Fruit fly (Drosophila melanogaster): ENCODE data around the gene Pld3.

Pld3 gene

dm6 chr2L:21158554-21158953 lies at the start of gene Pld3, which contains the start of gene Coq3:
Pld3 (plus strand) TSS chr2L:21158847.
Coq3 (minus strand) TSS chr2L:21158611.
- no peak for TF ChIP-seq Hr96 (GFP tag; optimal IDR thresholded peaks at IDR 0.05)
- peak; percentile 91 for TF ChIP-seq CG1620 (GFP tag; optimal IDR thresholded peaks at IDR 0.05)
- no peak for TF ChIP-seq cnc (optimal IDR thresholded peaks at IDR 0.05)
- TF ChIP-seq CG11617 (GFP tag; optimal IDR thresholded peaks at IDR 0.05), result peak; percentile 96
- peak; percentile 83 for TF ChIP-seq Clk (GFP tag; optimal IDR thresholded peaks at IDR 0.05)
- peak; percentile 88 for TF ChIP-seq toe (GFP tag; optimal IDR thresholded peaks at IDR 0.05)
- peak; percentile 89 for TF ChIP-seq tj (GFP tag; optimal IDR thresholded peaks at IDR 0.05)
- TF ChIP-seq bab1 (GFP tag; optimal IDR thresholded peaks at IDR 0.05), result peak; percentile 95
- TF ChIP-seq CG12768 (GFP tag; optimal IDR thresholded peaks at IDR 0.05), result peak; percentile 94
- peak; percentile 94 for TF ChIP-seq CG33017 (tag; optimal IDR thresholded peaks at IDR 0.05)
- peak; percentile 73 for TF ChIP-seq cic (GFP tag; optimal IDR thresholded peaks at IDR 0.05)
- peak; percentile 77 for TF ChIP-seq ovo (GFP tag; optimal IDR thresholded peaks at IDR 0.05)
- TF ChIP-seq Crg-1 (GFP tag; optimal IDR thresholded peaks at IDR 0.05), result peak; percentile 87
- peak; percentile 90 for TF ChIP-seq CG7045 (GFP tag; optimal IDR thresholded peaks at IDR 0.05)
- TF ChIP-seq pad (GFP tag; optimal IDR thresholded peaks at IDR 0.05), result peak; percentile 85
- TF ChIP-seq CG5204 (GFP tag; optimal IDR thresholded peaks at IDR 0.05), result no peak
- peak; percentile 96 for TF ChIP-seq CG7101 (tag; optimal IDR thresholded peaks at IDR 0.05)
- TF ChIP-seq kay (GFP tag; ENCODE audit: borderline replicate concordance), result no peak
- peak; percentile 92 for TF ChIP-seq Mnt (GFP tag; optimal IDR thresholded peaks at IDR 0.05)
- peak; percentile 89 for TF ChIP-seq CG14711 (tag; optimal IDR thresholded peaks at IDR 0.05)

dm6 chr2L:21109680-21110079 lies 49.0 kb upstream of the Pld3 start:
- no peak for TF ChIP-seq tj (GFP tag; optimal IDR thresholded peaks at IDR 0.05)
- no peak for TF ChIP-seq Mnt (GFP tag; optimal IDR thresholded peaks at IDR 0.05)
- no peak for TF ChIP-seq Hr96 (GFP tag; optimal IDR thresholded peaks at IDR 0.05)
- TF ChIP-seq pad (GFP tag; optimal IDR thresholded peaks at IDR 0.05), result no peak
- no peak for TF ChIP-seq toe (GFP tag; optimal IDR thresholded peaks at IDR 0.05)
- no peak for TF ChIP-seq cic (GFP tag; optimal IDR thresholded peaks at IDR 0.05)
- TF ChIP-seq CG14711 (tag; optimal IDR thresholded peaks at IDR 0.05), result no peak

dm6 chr2L:21111849-21112248 lies 46.8 kb upstream of the Pld3 start:
- TF ChIP-seq CG33017 (tag; optimal IDR thresholded peaks at IDR 0.05) (no peak), CG7045 (GFP tag; optimal IDR thresholded peaks at IDR 0.05) (no peak), CG7101 (tag; optimal IDR thresholded peaks at IDR 0.05) (no peak), Hr96 (GFP tag; optimal IDR thresholded peaks at IDR 0.05) (no peak), ovo (GFP tag; optimal IDR thresholded peaks at IDR 0.05) (no peak), CG5204 (GFP tag; optimal IDR thresholded peaks at IDR 0.05) (no peak), CG11617 (GFP tag; optimal IDR thresholded peaks at IDR 0.05) (no peak), kay (GFP tag; ENCODE audit: borderline replicate concordance) (no peak), bab1 (GFP tag; optimal IDR thresholded peaks at IDR 0.05) (no peak), cnc (optimal IDR thresholded peaks at IDR 0.05) (no peak), Crg-1 (GFP tag; optimal IDR thresholded peaks at IDR 0.05) (no peak), Mnt (GFP tag; optimal IDR thresholded peaks at IDR 0.05) (no peak)

- TF ChIP-seq cnc (optimal IDR thresholded peaks at IDR 0.05), result no peak
- no peak for TF ChIP-seq bab1 (GFP tag; optimal IDR thresholded peaks at IDR 0.05)
- TF ChIP-seq kay (GFP tag; ENCODE audit: borderline replicate concordance), result no peak
- no peak for TF ChIP-seq ovo (GFP tag; optimal IDR thresholded peaks at IDR 0.05)
- no peak for TF ChIP-seq CG11617 (GFP tag; optimal IDR thresholded peaks at IDR 0.05)
- no peak for TF ChIP-seq CG33017 (tag; optimal IDR thresholded peaks at IDR 0.05)
- TF ChIP-seq Crg-1 (GFP tag; optimal IDR thresholded peaks at IDR 0.05), result no peak
- no peak for TF ChIP-seq CG7101 (tag; optimal IDR thresholded peaks at IDR 0.05)
- TF ChIP-seq CG14711 (tag; optimal IDR thresholded peaks at IDR 0.05), result no peak
- TF ChIP-seq CG1620 (GFP tag; optimal IDR thresholded peaks at IDR 0.05), result no peak
- TF ChIP-seq pad (GFP tag; optimal IDR thresholded peaks at IDR 0.05), result no peak
Observed at dm6 chr2L:21113546-21113945, 45.1 kb upstream of the Pld3 start.

- peak; percentile 30 for TF ChIP-seq kay (GFP tag; ENCODE audit: borderline replicate concordance)
- TF ChIP-seq tj (GFP tag; optimal IDR thresholded peaks at IDR 0.05), result peak; percentile 83
- TF ChIP-seq bab1 (GFP tag; optimal IDR thresholded peaks at IDR 0.05), result peak; percentile 27
- TF ChIP-seq Hr96 (GFP tag; optimal IDR thresholded peaks at IDR 0.05), result no peak
Observed at dm6 chr2L:21115687-21116086, 43.0 kb upstream of the Pld3 start.

dm6 chr2L:21135764-21136163 lies 22.9 kb upstream of the Pld3 start:
- no peak for TF ChIP-seq Mnt (GFP tag; optimal IDR thresholded peaks at IDR 0.05)
- peak; percentile 91 for TF ChIP-seq kay (GFP tag; ENCODE audit: borderline replicate concordance)

- TF ChIP-seq Crg-1 (GFP tag; optimal IDR thresholded peaks at IDR 0.05) (peak; percentile 30), bab1 (GFP tag; optimal IDR thresholded peaks at IDR 0.05) (peak; percentile 34), CG7101 (tag; optimal IDR thresholded peaks at IDR 0.05) (peak; percentile 0), Mnt (GFP tag; optimal IDR thresholded peaks at IDR 0.05) (peak; percentile 58), CG1620 (GFP tag; optimal IDR thresholded peaks at IDR 0.05) (peak; percentile 71), cic (GFP tag; optimal IDR thresholded peaks at IDR 0.05) (peak; percentile 20), CG33017 (tag; optimal IDR thresholded peaks at IDR 0.05) (no peak), ovo (GFP tag; optimal IDR thresholded peaks at IDR 0.05) (no peak), CG12768 (GFP tag; optimal IDR thresholded peaks at IDR 0.05) (no peak), cnc (optimal IDR thresholded peaks at IDR 0.05) (no peak), kay (GFP tag; ENCODE audit: borderline replicate concordance) (no peak), tj (GFP tag; optimal IDR thresholded peaks at IDR 0.05) (peak; percentile 96), CG11617 (GFP tag; optimal IDR thresholded peaks at IDR 0.05) (no peak), CG14711 (tag; optimal IDR thresholded peaks at IDR 0.05) (peak; percentile 28), Hr96 (GFP tag; optimal IDR thresholded peaks at IDR 0.05) (no peak), Clk (GFP tag; optimal IDR thresholded peaks at IDR 0.05) (no peak), pad (GFP tag; optimal IDR thresholded peaks at IDR 0.05) (peak; percentile 31), CG7045 (GFP tag; optimal IDR thresholded peaks at IDR 0.05) (no peak), toe (GFP tag; optimal IDR thresholded peaks at IDR 0.05) (peak; percentile 43), CG5204 (GFP tag; optimal IDR thresholded peaks at IDR 0.05) (no peak)
Observed at dm6 chr2L:21141714-21142500, 16.7 kb upstream of the Pld3 start, which contains the start of gene Dap160. Dap160 (minus strand) TSS chr2L:21142347.
